Worm (Caenorhabditis elegans) whole organism, L3 larva: ENCODE data around the gene F18E9.7.

Source experiments
- R02D3.7 ChIP-seq: fragments of 150-350 bp; optimal IDR thresholded peaks from 2 replicates; lab custom pipeline; 2014; ENCODE audit warnings: missing biosample characterization, missing genetic modification characterization
- ceh-82 ChIP-seq: fragments of 150-350 bp; optimal IDR thresholded peaks from 2 replicates; lab custom pipeline; 2014; ENCODE audit warnings: missing biosample characterization, missing genetic modification characterization
- elt-1 ChIP-seq: fragments of 150-350 bp; optimal IDR thresholded peaks from 2 replicates; lab custom pipeline; 2014; ENCODE audit warnings: missing biosample characterization, missing genetic modification characterization
- mdl-1 ChIP-seq: fragments of 150-350 bp; optimal IDR thresholded peaks from 2 replicates; lab custom pipeline; 2014; ENCODE audit warnings: missing biosample characterization, missing genetic modification characterization
- nhr-12 ChIP-seq: fragments of 150-350 bp; optimal IDR thresholded peaks from 2 replicates; lab custom pipeline; 2014; ENCODE audit warnings: missing biosample characterization, missing genetic modification characterization
- nhr-237 ChIP-seq: fragments of 150-350 bp; optimal IDR thresholded peaks from 2 replicates; lab custom pipeline; 2014; ENCODE audit warnings: missing biosample characterization, missing genetic modification characterization
- nhr-28 ChIP-seq: fragments of 150-350 bp; optimal IDR thresholded peaks from 2 replicates; lab custom pipeline; 2014; ENCODE audit warnings: missing biosample characterization, missing genetic modification characterization
- nhr-77 ChIP-seq: fragments of 150-350 bp; optimal IDR thresholded peaks from 2 replicates; lab custom pipeline; 2014; ENCODE audit warnings: missing biosample characterization, missing genetic modification characterization
- snpc-4 ChIP-seq: fragments of 150-350 bp; optimal IDR thresholded peaks from 2 replicates; lab custom pipeline; 2014; ENCODE audit warnings: missing biosample characterization, missing genetic modification characterization
- unc-62 ChIP-seq: fragments of 150-350 bp; sonication (generic microtip); optimal IDR thresholded peaks from 4 replicates; lab custom pipeline; 2014; ENCODE audit warnings: missing biosample characterization, missing genetic modification reagents, missing genetic modification characterization
- zag-1 ChIP-seq: fragments of 150-350 bp; optimal IDR thresholded peaks from 2 replicates; lab custom pipeline; 2014; ENCODE audit warnings: missing biosample characterization, missing genetic modification characterization

ce11 chrX:8582767-8583360 is 14.7 kb downstream of the F18E9.7 start:
- TF ChIP-seq mdl-1 (no peak), zag-1 (tag; lab: Kevin White, UChicago) (no peak), snpc-4 (tag; lab: Kevin White, UChicago) (no peak), nhr-237 (tag; lab: Kevin White, UChicago) (no peak), R02D3.7 (tag; lab: Kevin White, UChicago) (no peak), nhr-28 (tag; lab: Kevin White, UChicago) (no peak), ceh-82 (tag; lab: Kevin White, UChicago) (no peak), nhr-12 (tag; lab: Kevin White, UChicago) (no peak), elt-1 (tag; lab: Kevin White, UChicago) (no peak), nhr-77 (tag; lab: Kevin White, UChicago) (no peak), unc-62 (GFP tag; lab: Kevin White, UChicago) (no peak)
